Worm (Caenorhabditis elegans) whole organism, L4 larva: Measurements from ENCODE around the gene his-60.

ENCODE experiments used
- F10B5.3 ChIP-seq: sonication (generic microtip); optimal IDR thresholded peaks from 2 replicates; lab custom pipeline; 2016; ENCODE audit warnings: mild to moderate bottlenecking, missing genetic modification characterization, missing compliant biosample characterization
- F26F4.8 ChIP-seq: fragments of 200-800 bp; sonication (Bioruptor generic); conservative IDR thresholded peaks from 2 replicates; pipeline ENCODE4 v1.3.6; 2022; ENCODE audit warnings: missing genetic modification characterization, missing compliant biosample characterization
- F37D6.2 ChIP-seq: sonication (generic microtip); optimal IDR thresholded peaks from 2 replicates; lab custom pipeline; 2016; ENCODE audit warnings: mild to moderate bottlenecking, missing genetic modification characterization, missing compliant biosample characterization
- R02D3.7 ChIP-seq: fragments of 150-350 bp; sonication (generic microtip); optimal IDR thresholded peaks from 3 replicates; lab custom pipeline; 2014; ENCODE audit warnings: missing biosample characterization, missing genetic modification characterization
- T20F7.1 ChIP-seq: fragments of 200-800 bp; sonication (Bioruptor generic); optimal IDR thresholded peaks from 2 replicates; lab custom pipeline; 2018; ENCODE audit warnings: mild to moderate bottlenecking, missing genetic modification characterization, missing compliant biosample characterization
- Y105C5A.15 ChIP-seq: fragments of 200-800 bp; sonication (Bioruptor generic); IDR thresholded peaks from 2 replicates; pipeline ENCODE4 v1.3.6; 2022; ENCODE audit warnings: missing genetic modification characterization, missing compliant biosample characterization
- Y5F2A.4 ChIP-seq: fragments of 200-800 bp; sonication (Bioruptor generic); optimal IDR thresholded peaks from 2 replicates; lab custom pipeline; 2018; ENCODE audit warnings: mild to moderate bottlenecking, missing genetic modification characterization, missing compliant biosample characterization
- aly-2 ChIP-seq: sonication (generic microtip); optimal IDR thresholded peaks from 2 replicates; lab custom pipeline; 2018; ENCODE audit warnings: missing biosample characterization, missing genetic modification characterization
- ama-1 ChIP-seq: fragments of 150-350 bp; optimal IDR thresholded peaks from 2 replicates; lab custom pipeline; 2014; ENCODE audit warnings: inconsistent platforms, mixed read lengths
- ceh-28 ChIP-seq: fragments of 150-350 bp; optimal IDR thresholded peaks from 2 replicates; lab custom pipeline; 2014; ENCODE audit warnings: missing biosample characterization, missing genetic modification reagents, missing genetic modification characterization
- ceh-32 ChIP-seq: sonication (generic microtip); optimal IDR thresholded peaks from 2 replicates; lab custom pipeline; 2016; ENCODE audit warnings: mild to moderate bottlenecking, missing genetic modification characterization, missing compliant biosample characterization; ENCODE audit not compliant: poor library complexity
- ces-1 ChIP-seq: fragments of 150-350 bp; sonication (generic microtip); optimal IDR thresholded peaks from 4 replicates; lab custom pipeline; 2014; ENCODE audit warnings: missing biosample characterization, missing genetic modification reagents, missing genetic modification characterization
- ctbp-1 ChIP-seq: fragments of 200-800 bp; sonication (Bioruptor generic); IDR thresholded peaks from 2 replicates; pipeline ENCODE4 v1.3.6; 2022; ENCODE audit warnings: missing genetic modification reagents, missing genetic modification characterization, missing compliant biosample characterization
- daf-12 ChIP-seq: fragments of 150-350 bp; optimal IDR thresholded peaks from 2 replicates; lab custom pipeline; 2014; ENCODE audit warnings: missing biosample characterization, missing genetic modification reagents, missing genetic modification characterization
- daf-16 ChIP-seq, 3 experiments: sonication (generic microtip); optimal IDR thresholded peaks; 2 replicates each; lab custom pipeline; 2016 to 2017; ENCODE audit warnings: missing genetic modification characterization in 3 of 3, missing genetic modification reagents in 3 of 3, mild to moderate bottlenecking in 2 of 3, missing compliant biosample characterization in 2 of 3, missing biosample characterization in 1 of 3, moderate library complexity in 1 of 3
- daf-19 ChIP-seq: fragments of 200-800 bp; sonication (Bioruptor generic); conservative IDR thresholded peaks from 2 replicates; pipeline ENCODE4 v1.3.6; 2022; ENCODE audit warnings: missing genetic modification characterization, missing compliant biosample characterization
- daf-8 ChIP-seq: fragments of 200-800 bp; sonication (Bioruptor generic); IDR thresholded peaks from 2 replicates; pipeline ENCODE4 v1.3.6; 2022; ENCODE audit warnings: missing genetic modification characterization, missing compliant biosample characterization
- dmd-8 ChIP-seq: fragments of 200-800 bp; sonication (Bioruptor generic); IDR thresholded peaks from 2 replicates; pipeline ENCODE4 v1.3.6; 2022; ENCODE audit warnings: missing genetic modification characterization, missing compliant biosample characterization
- dmd-9 ChIP-seq: fragments of 200-800 bp; sonication (Bioruptor generic); IDR thresholded peaks from 2 replicates; pipeline ENCODE4 v1.3.6; 2022; ENCODE audit warnings: missing genetic modification reagents, missing genetic modification characterization, missing compliant biosample characterization
- egl-43 ChIP-seq: fragments of 200-800 bp; sonication (Bioruptor generic); IDR thresholded peaks from 2 replicates; pipeline ENCODE4 v1.3.6; 2022; ENCODE audit warnings: missing genetic modification reagents, missing genetic modification characterization, missing compliant biosample characterization
- fkh-10 ChIP-seq: fragments of 150-350 bp; optimal IDR thresholded peaks from 2 replicates; lab custom pipeline; 2014; ENCODE audit warnings: missing biosample characterization, missing genetic modification reagents, missing genetic modification characterization
- gei-8 ChIP-seq: fragments of 200-800 bp; sonication (Bioruptor generic); optimal IDR thresholded peaks from 2 replicates; lab custom pipeline; 2018; ENCODE audit warnings: mild to moderate bottlenecking, missing genetic modification characterization, missing compliant biosample characterization
- hif-1 ChIP-seq, 2 experiments: sonication (generic microtip); optimal IDR thresholded peaks; 2 replicates each; lab custom pipeline; 2016 to 2017; ENCODE audit warnings: missing compliant biosample characterization in 2 of 2, missing genetic modification characterization in 2 of 2, missing genetic modification reagents in 2 of 2, missing genotype in 2 of 2, mild to moderate bottlenecking in 1 of 2
- hmg-1.1 ChIP-seq: fragments of 200-800 bp; sonication (Bioruptor generic); IDR thresholded peaks from 2 replicates; pipeline ENCODE4 v1.3.6; 2022; ENCODE audit warnings: missing genetic modification reagents, missing genetic modification characterization, missing compliant biosample characterization
- lin-1 ChIP-seq: fragments of 200-800 bp; sonication (Bioruptor generic); IDR thresholded peaks from 2 replicates; pipeline ENCODE4 v1.3.6; 2022; ENCODE audit warnings: missing genetic modification reagents, missing genetic modification characterization, missing compliant biosample characterization
- lsy-2 ChIP-seq, 2 experiments: fragments of 150-350 bp in 1 of 2; sonication (generic microtip) in 1 of 2; optimal IDR thresholded peaks; 2 replicates each; lab custom pipeline; 2014 to 2017; ENCODE audit warnings: missing biosample characterization in 2 of 2, missing genetic modification characterization in 2 of 2
- madf-9 ChIP-seq: fragments of 200-800 bp; sonication (Bioruptor generic); conservative IDR thresholded peaks from 2 replicates; pipeline ENCODE4 v1.3.6; 2022; ENCODE audit warnings: missing genetic modification reagents, missing genetic modification characterization, missing compliant biosample characterization
- mes-2 ChIP-seq: sonication (generic microtip); optimal IDR thresholded peaks from 2 replicates; lab custom pipeline; 2016; ENCODE audit warnings: missing genotype, mild to moderate bottlenecking, missing genetic modification characterization, missing compliant biosample characterization; ENCODE audit not compliant: poor library complexity, severe bottlenecking
- mxl-2 ChIP-seq: fragments of 200-800 bp; sonication (Bioruptor generic); conservative IDR thresholded peaks from 2 replicates; pipeline ENCODE4 v1.3.6; 2022; ENCODE audit warnings: missing genetic modification reagents, missing genetic modification characterization, missing compliant biosample characterization
- nhr-102 ChIP-seq: sonication (generic microtip); optimal IDR thresholded peaks from 2 replicates; lab custom pipeline; 2016; ENCODE audit warnings: mild to moderate bottlenecking, missing genetic modification characterization, moderate library complexity, missing compliant biosample characterization
- nhr-11 ChIP-seq: fragments of 150-350 bp; optimal IDR thresholded peaks from 2 replicates; lab custom pipeline; 2014; ENCODE audit warnings: missing biosample characterization, missing genetic modification characterization
- nhr-111 ChIP-seq: fragments of 200-800 bp; sonication (Bioruptor generic); optimal IDR thresholded peaks from 2 replicates; lab custom pipeline; 2018; ENCODE audit warnings: mild to moderate bottlenecking, missing genetic modification characterization, missing compliant biosample characterization
- nhr-28 ChIP-seq: fragments of 150-350 bp; optimal IDR thresholded peaks from 2 replicates; lab custom pipeline; 2014; ENCODE audit warnings: missing biosample characterization, missing genetic modification characterization
- nhr-42 ChIP-seq: fragments of 200-800 bp; sonication (Bioruptor generic); IDR thresholded peaks from 2 replicates; pipeline ENCODE4 v1.3.6; 2022; ENCODE audit warnings: missing genetic modification characterization, missing compliant biosample characterization
- nhr-77 ChIP-seq: fragments of 150-350 bp; optimal IDR thresholded peaks from 2 replicates; lab custom pipeline; 2014; ENCODE audit warnings: missing biosample characterization, missing genetic modification characterization
- pha-4 ChIP-seq, 2 experiments: fragments of 150-350 bp in 1 of 2; fragments of 200-800 bp in 1 of 2; sonication (Bioruptor generic) in 1 of 2; IDR thresholded peaks in 1 of 2; optimal IDR thresholded peaks in 1 of 2; 2 replicates each; pipeline versions ENCODE4 v1.3.6 to Lab custom; 2014 to 2022; ENCODE audit warnings: missing genetic modification characterization in 2 of 2, missing genetic modification reagents in 2 of 2, missing biosample characterization in 1 of 2, missing compliant biosample characterization in 1 of 2
- php-3 ChIP-seq: fragments of 200-800 bp; sonication (Bioruptor generic); IDR thresholded peaks from 2 replicates; pipeline ENCODE4 v1.3.6; 2022; ENCODE audit warnings: missing genetic modification reagents, missing genetic modification characterization, missing compliant biosample characterization
- rbr-2 ChIP-seq: sonication (generic microtip); optimal IDR thresholded peaks from 2 replicates; lab custom pipeline; 2016; ENCODE audit warnings: missing genotype, missing genetic modification characterization, missing compliant biosample characterization
- saeg-2 ChIP-seq: fragments of 200-800 bp; sonication (Bioruptor generic); IDR thresholded peaks from 2 replicates; pipeline ENCODE4 v1.3.6; 2022; ENCODE audit warnings: missing genetic modification reagents, missing genetic modification characterization, missing compliant biosample characterization
- set-16 ChIP-seq: fragments of 200-800 bp; sonication (Bioruptor generic); IDR thresholded peaks from 2 replicates; pipeline ENCODE4 v1.3.6; 2022; ENCODE audit warnings: missing genetic modification reagents, missing genetic modification characterization, missing compliant biosample characterization
- skn-1 ChIP-seq: fragments of 150-350 bp; optimal IDR thresholded peaks from 2 replicates; lab custom pipeline; 2014; ENCODE audit warnings: missing biosample characterization, missing genetic modification characterization
- snpc-4 ChIP-seq: fragments of 150-350 bp; optimal IDR thresholded peaks from 2 replicates; lab custom pipeline; 2014; ENCODE audit warnings: missing biosample characterization, missing genetic modification characterization
- spr-1 ChIP-seq: sonication (generic microtip); optimal IDR thresholded peaks from 2 replicates; lab custom pipeline; 2016; ENCODE audit warnings: mild to moderate bottlenecking, missing genetic modification characterization, missing compliant biosample characterization
- spr-3 ChIP-seq: fragments of 200-800 bp; sonication (Bioruptor generic); optimal IDR thresholded peaks from 2 replicates; lab custom pipeline; 2018; ENCODE audit warnings: mild to moderate bottlenecking, missing genetic modification characterization, missing compliant biosample characterization
- tra-1 ChIP-seq: fragments of 200-800 bp; sonication (Bioruptor generic); IDR thresholded peaks from 2 replicates; pipeline ENCODE4 v1.3.6; 2022; ENCODE audit warnings: missing genetic modification reagents, missing genetic modification characterization, missing compliant biosample characterization
- unc-130 ChIP-seq: sonication (generic microtip); optimal IDR thresholded peaks from 2 replicates; lab custom pipeline; 2016; ENCODE audit warnings: missing genetic modification reagents, missing genetic modification characterization, missing compliant biosample characterization
- vab-7 ChIP-seq: fragments of 200-800 bp; sonication (Bioruptor generic); IDR thresholded peaks from 2 replicates; pipeline ENCODE4 v1.3.6; 2022; ENCODE audit warnings: missing genetic modification reagents, missing genetic modification characterization, missing compliant biosample characterization
- zip-11 ChIP-seq: fragments of 200-800 bp; sonication (Bioruptor generic); IDR thresholded peaks from 2 replicates; pipeline ENCODE4 v1.3.6; 2022; ENCODE audit warnings: missing genetic modification characterization, missing compliant biosample characterization
- ztf-11 ChIP-seq: fragments of 150-350 bp; optimal IDR thresholded peaks from 2 replicates; lab custom pipeline; 2014; ENCODE audit warnings: missing biosample characterization, missing genetic modification characterization

The his-60 gene

ce11 chrIV:7507841-7508509 lies 20.2 kb upstream of the his-60 start, which contains the start of the genes vdac-1 and R05G6.5 (continued):
- no peak for TF ChIP-seq dmd-9 (GFP tag; lab: Robert Waterston, UW)
- TF ChIP-seq ama-1 (lab: Kevin White, UChicago): peak; percentile 24
- no peak for TF ChIP-seq skn-1
- TF ChIP-seq T20F7.1: peak; percentile 88
- peak; percentile 93 for TF ChIP-seq nhr-28
- peak; percentile 82 for TF ChIP-seq mes-2
- peak; percentile 39 for TF ChIP-seq fkh-10 (GFP tag; lab: Kevin White, UChicago)
- TF ChIP-seq dmd-8 (GFP tag; lab: Robert Waterston, UW): peak; percentile 73; the same call in 1 of the 2 replicates
- TF ChIP-seq set-16 (GFP tag; lab: Robert Waterston, UW): no peak
- TF ChIP-seq F26F4.8 (GFP tag; lab: Robert Waterston, UW): no peak
- peak; percentile 75 for TF ChIP-seq nhr-11 (tag; lab: Kevin White, UChicago)
- TF ChIP-seq saeg-2 (GFP tag; lab: Robert Waterston, UW): 0 out of 2 replicates have a peak, but pooled peaks have one; percentile 45
- TF ChIP-seq daf-19 (GFP tag; lab: Robert Waterston, UW): no peak
- peak in 1 of 2 experiments; percentile 2 for TF ChIP-seq daf-16 (GFP tag; optimal IDR thresholded peaks at IDR 0.05; lab: Kevin White, UChicago)
- peak; percentile 73 for TF ChIP-seq daf-16 (tag; optimal IDR thresholded peaks at IDR 0.05; lab: Kevin White, UChicago)
- TF ChIP-seq F37D6.2: peak; percentile 13
- no peak for TF ChIP-seq ztf-11 (tag; lab: Kevin White, UChicago)
- peak; percentile 72 for TF ChIP-seq rbr-2 (tag; lab: Kevin White, UChicago)
- TF ChIP-seq aly-2: no peak
- TF ChIP-seq unc-130 (GFP tag; lab: Kevin White, UChicago): no peak
- TF ChIP-seq Y5F2A.4 (GFP tag; lab: Kevin White, UChicago): no peak
- TF ChIP-seq hif-1 (tag; optimal IDR thresholded peaks at IDR 0.05; lab: Kevin White, UChicago): peak; percentile 3 to 63
- TF ChIP-seq nhr-42 (GFP tag; lab: Robert Waterston, UW): peak; percentile 71; the same call in 1 of the 2 replicates
- peak; percentile 90 for TF ChIP-seq nhr-77
- no peak for TF ChIP-seq nhr-111 (GFP tag; lab: Kevin White, UChicago)
- TF ChIP-seq lin-1 (GFP tag; lab: Robert Waterston, UW): peak; percentile 65; the same call in 1 of the 2 replicates
- no peak for TF ChIP-seq daf-8 (GFP tag; lab: Robert Waterston, UW)
- 0 out of 2 replicates have a peak, but pooled peaks have one; percentile 49 for TF ChIP-seq tra-1
- TF ChIP-seq madf-9 (GFP tag; lab: Robert Waterston, UW): peak; percentile 65
- peak; percentile 60 for TF ChIP-seq nhr-102
- TF ChIP-seq Y105C5A.15: no peak
- TF ChIP-seq R02D3.7 (tag; lab: Kevin White, UChicago): no peak
- peak; percentile 16 for TF ChIP-seq spr-1 (tag; lab: Kevin White, UChicago)
- peak; percentile 71 for TF ChIP-seq hmg-1.1
- TF ChIP-seq zip-11: no peak
- peak; percentile 74; the same call in 1 of the 2 replicates for TF ChIP-seq php-3 (GFP tag; lab: Robert Waterston, UW)
- peak; percentile 69 to 81 for TF ChIP-seq lsy-2 (tag; optimal IDR thresholded peaks at IDR 0.05; lab: Kevin White, UChicago)
- TF ChIP-seq ces-1 (GFP tag; lab: Kevin White, UChicago): no peak
- peak; percentile 63; the same call in 1 of the 2 replicates for TF ChIP-seq ctbp-1
- no peak for TF ChIP-seq mxl-2 (GFP tag; lab: Robert Waterston, UW)
- TF ChIP-seq egl-43 (GFP tag; lab: Robert Waterston, UW): no peak
- TF ChIP-seq spr-3 (GFP tag; lab: Kevin White, UChicago): no peak
- TF ChIP-seq pha-4 (GFP tag; IDR thresholded peaks at IDR 0.05; lab: Robert Waterston, UW): peak; percentile 77
- peak; percentile 38 for TF ChIP-seq pha-4 (tag; optimal IDR thresholded peaks at IDR 0.05; lab: Kevin White, UChicago)
- TF ChIP-seq daf-12 (tag; lab: Kevin White, UChicago): no peak
- no peak for TF ChIP-seq F10B5.3 (tag; lab: Kevin White, UChicago)
- no peak for TF ChIP-seq snpc-4 (tag; lab: Kevin White, UChicago)
- TF ChIP-seq vab-7 (GFP tag; lab: Robert Waterston, UW): peak; percentile 57
- TF ChIP-seq ceh-28 (tag; lab: Kevin White, UChicago): no peak
- no peak for TF ChIP-seq gei-8 (GFP tag; lab: Kevin White, UChicago)
- no peak for TF ChIP-seq ceh-32 (tag; lab: Kevin White, UChicago)
